Worm (Caenorhabditis elegans) whole organism, young adult: ENCODE measurements around the gene T28H11.7.

Source experiments
- F37B4.10 ChIP-seq: fragments of 200-800 bp; sonication (Bioruptor generic); IDR thresholded peaks from 2 replicates; pipeline ENCODE4 v1.3.6; 2022; ENCODE audit warnings: missing genetic modification characterization, missing compliant biosample characterization
- F39B2.1 ChIP-seq: fragments of 200-800 bp; sonication (Bioruptor generic); IDR thresholded peaks from 2 replicates; pipeline ENCODE4 v1.3.6; 2022; ENCODE audit warnings: missing genetic modification reagents, missing genetic modification characterization, missing compliant biosample characterization
- F49E8.2 ChIP-seq: sonication (generic microtip); optimal IDR thresholded peaks from 3 replicates; lab custom pipeline; 2017; ENCODE audit warnings: missing genetic modification characterization, mild to moderate bottlenecking, missing compliant biosample characterization, antibody characterized with exemption, moderate library complexity; ENCODE audit not compliant: insufficient read depth
- F52B5.7 ChIP-seq: sonication (generic microtip); optimal IDR thresholded peaks from 2 replicates; lab custom pipeline; 2016; ENCODE audit warnings: mild to moderate bottlenecking, missing genetic modification characterization, missing compliant biosample characterization
- K11D2.4 ChIP-seq: fragments of 200-800 bp; sonication (Bioruptor generic); IDR thresholded peaks from 2 replicates; pipeline ENCODE4 v1.3.6; 2022; ENCODE audit warnings: missing genetic modification reagents, missing genetic modification characterization, missing compliant biosample characterization
- K12H6.12 ChIP-seq: fragments of 200-800 bp; sonication (Bioruptor generic); optimal IDR thresholded peaks from 2 replicates; lab custom pipeline; 2018; ENCODE audit warnings: mild to moderate bottlenecking, missing genetic modification characterization, missing compliant biosample characterization
- T07F8.4 ChIP-seq: sonication (generic microtip); optimal IDR thresholded peaks from 2 replicates; lab custom pipeline; 2016; ENCODE audit warnings: mild to moderate bottlenecking, missing genetic modification characterization, moderate library complexity, missing compliant biosample characterization
- Y53F4B.3 ChIP-seq: fragments of 200-800 bp; sonication (Bioruptor generic); IDR thresholded peaks from 2 replicates; pipeline ENCODE4 v1.3.6; 2022; ENCODE audit warnings: missing genetic modification reagents, missing genetic modification characterization, missing compliant biosample characterization
- aptf-3 ChIP-seq: fragments of 200-800 bp; sonication (Bioruptor generic); IDR thresholded peaks from 2 replicates; pipeline ENCODE4 v1.3.6; 2022; ENCODE audit warnings: missing genetic modification characterization, missing compliant biosample characterization
- atf-7 ChIP-seq: sonication (generic microtip); optimal IDR thresholded peaks from 2 replicates; lab custom pipeline; 2017; ENCODE audit warnings: mild to moderate bottlenecking, missing genetic modification characterization, missing compliant biosample characterization
- athp-1 ChIP-seq: sonication (generic microtip); optimal IDR thresholded peaks from 2 replicates; lab custom pipeline; 2017; ENCODE audit warnings: mild to moderate bottlenecking, missing genetic modification characterization, missing compliant biosample characterization
- attf-5 ChIP-seq: fragments of 200-800 bp; sonication (Bioruptor generic); optimal IDR thresholded peaks from 2 replicates; lab custom pipeline; 2018; ENCODE audit warnings: mild to moderate bottlenecking, missing genetic modification characterization, missing compliant biosample characterization
- bed-1 ChIP-seq: fragments of 200-800 bp; sonication (Bioruptor generic); IDR thresholded peaks from 2 replicates; pipeline ENCODE4 v1.3.6; 2022; ENCODE audit warnings: missing genetic modification reagents, missing genetic modification characterization, missing compliant biosample characterization
- bed-2 ChIP-seq: fragments of 200-800 bp; sonication (Bioruptor generic); IDR thresholded peaks from 2 replicates; pipeline ENCODE4 v1.3.6; 2022; ENCODE audit warnings: missing genetic modification reagents, missing genetic modification characterization, missing compliant biosample characterization
- ceh-58 ChIP-seq: fragments of 200-800 bp; sonication (Bioruptor generic); IDR thresholded peaks from 2 replicates; pipeline ENCODE4 v1.3.6; 2022; ENCODE audit warnings: missing genetic modification characterization, missing compliant biosample characterization
- ceh-79 ChIP-seq: sonication (generic microtip); optimal IDR thresholded peaks from 2 replicates; lab custom pipeline; 2017; ENCODE audit warnings: mild to moderate bottlenecking, missing genetic modification characterization, missing compliant biosample characterization
- die-1 ChIP-seq: sonication (generic microtip); optimal IDR thresholded peaks from 2 replicates; lab custom pipeline; 2016; ENCODE audit warnings: missing genotype, mild to moderate bottlenecking, missing genetic modification characterization, missing compliant biosample characterization
- egrh-3 ChIP-seq: fragments of 200-800 bp; sonication (Bioruptor generic); IDR thresholded peaks from 2 replicates; pipeline ENCODE4 v1.3.6; 2022; ENCODE audit warnings: missing genetic modification reagents, missing genetic modification characterization, missing compliant biosample characterization
- him-1 ChIP-seq: sonication (generic microtip); optimal IDR thresholded peaks from 2 replicates; lab custom pipeline; 2016; ENCODE audit warnings: missing genotype, missing genetic modification reagents, missing genetic modification characterization, missing compliant biosample characterization
- hmg-20 ChIP-seq: fragments of 200-800 bp; sonication (Bioruptor generic); IDR thresholded peaks from 2 replicates; pipeline ENCODE4 v1.3.6; 2022; ENCODE audit warnings: missing genetic modification reagents, missing genetic modification characterization, missing compliant biosample characterization
- hrde-1 ChIP-seq: sonication (generic microtip); optimal IDR thresholded peaks from 2 replicates; lab custom pipeline; 2016; ENCODE audit warnings: missing genetic modification characterization, mild to moderate bottlenecking, missing compliant biosample characterization, moderate library complexity, missing genotype, missing genetic modification reagents, borderline replicate concordance
- hsf-1 ChIP-seq: fragments of 200-800 bp; sonication (Bioruptor generic); IDR thresholded peaks from 2 replicates; pipeline ENCODE4 v1.3.6; 2022; ENCODE audit warnings: missing genetic modification reagents, missing genetic modification characterization, missing compliant biosample characterization
- lag-1 ChIP-seq: fragments of 200-800 bp; sonication (Bioruptor generic); IDR thresholded peaks from 2 replicates; pipeline ENCODE4 v1.3.6; 2022; ENCODE audit warnings: missing genetic modification reagents, missing genetic modification characterization, missing compliant biosample characterization
- madf-10 ChIP-seq: sonication (generic microtip); optimal IDR thresholded peaks from 2 replicates; lab custom pipeline; 2016; ENCODE audit warnings: mild to moderate bottlenecking, missing genetic modification characterization, missing compliant biosample characterization
- nhr-80 ChIP-seq: sonication (generic microtip); optimal IDR thresholded peaks from 2 replicates; lab custom pipeline; 2016; ENCODE audit warnings: missing genetic modification characterization, missing compliant biosample characterization
- nhr-90 ChIP-seq: sonication (generic microtip); optimal IDR thresholded peaks from 2 replicates; lab custom pipeline; 2016; ENCODE audit warnings: missing genotype, mild to moderate bottlenecking, missing genetic modification characterization, missing compliant biosample characterization
- sdz-38 ChIP-seq: sonication (generic microtip); optimal IDR thresholded peaks from 2 replicates; lab custom pipeline; 2016; ENCODE audit warnings: missing genotype, missing genetic modification characterization, missing compliant biosample characterization
- sea-2 ChIP-seq: fragments of 200-800 bp; sonication (Bioruptor generic); IDR thresholded peaks from 2 replicates; pipeline ENCODE4 v1.3.6; 2022; ENCODE audit warnings: missing genetic modification characterization, missing compliant biosample characterization
- tbx-9 ChIP-seq: sonication (generic microtip); optimal IDR thresholded peaks from 2 replicates; lab custom pipeline; 2016; ENCODE audit warnings: borderline replicate concordance, missing genetic modification characterization, inconsistent platforms, missing compliant biosample characterization
- ztf-25 ChIP-seq: fragments of 200-800 bp; sonication (Bioruptor generic); IDR thresholded peaks from 2 replicates; pipeline ENCODE4 v1.3.6; 2022; ENCODE audit warnings: missing genetic modification reagents, missing genetic modification characterization, missing compliant biosample characterization
- ztf-26 ChIP-seq: sonication (generic microtip); optimal IDR thresholded peaks from 2 replicates; lab custom pipeline; 2017; ENCODE audit warnings: missing genetic modification characterization, missing compliant biosample characterization
- ztf-28 ChIP-seq: fragments of 200-800 bp; sonication (Bioruptor generic); IDR thresholded peaks from 2 replicates; pipeline ENCODE4 v1.3.6; 2022; ENCODE audit warnings: missing genetic modification reagents, missing genetic modification characterization, missing compliant biosample characterization

Gene T28H11.7

DNA sequence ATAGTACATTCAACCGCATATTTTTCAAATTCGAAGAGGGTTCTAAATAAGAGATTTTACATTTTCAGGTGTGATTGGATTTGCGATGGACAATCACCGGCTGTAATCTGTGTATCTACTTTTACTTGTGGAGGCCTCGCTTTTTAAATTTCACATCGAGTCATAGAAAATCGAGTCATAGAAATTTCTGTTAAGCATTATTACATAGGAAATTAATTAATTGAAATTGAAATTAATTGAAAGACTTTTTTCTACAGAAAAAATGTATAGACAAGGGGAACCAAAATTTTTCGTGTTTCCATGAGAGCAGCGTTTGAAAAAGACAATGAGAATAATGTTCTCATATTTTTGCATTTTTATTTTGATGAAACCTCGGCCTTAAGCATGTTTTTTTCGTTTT, 33.2 kb downstream of the T28H11.7 start, which contains the start of gene clec-176:
Gene clec-176 (plus strand): TSS at position 301 of the 400 bp plus-strand sequence.
- TF ChIP-seq K12H6.12 (tag; lab: Kevin White, UChicago) = no peak

DNA sequence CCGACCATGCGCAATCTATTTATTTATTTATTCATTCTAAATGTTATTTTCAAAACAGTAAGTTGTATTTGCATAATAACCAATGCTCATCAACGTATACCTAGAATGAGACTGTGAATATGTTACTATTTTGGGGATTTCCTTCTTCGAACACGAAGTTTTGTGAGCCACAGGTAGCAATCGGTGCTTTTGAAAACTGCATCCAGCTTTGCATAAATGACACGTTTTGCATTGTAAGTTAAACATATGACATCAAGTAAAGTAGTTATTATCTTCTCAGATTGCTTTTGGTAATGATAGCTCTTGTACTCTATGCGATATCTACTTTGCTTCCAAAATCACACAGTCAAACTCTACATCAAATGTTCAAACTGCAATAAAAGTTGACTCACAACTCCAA, 34.5 kb downstream of the T28H11.7 start, which contains the start of gene E03H12.4:
Gene E03H12.4 (plus strand): TSS at position 120 of the 400 bp plus-strand sequence.
- no peak for TF ChIP-seq K11D2.4 (GFP tag; lab: Robert Waterston, UW)
- no peak for TF ChIP-seq madf-10
- TF ChIP-seq Y53F4B.3 (GFP tag; lab: Robert Waterston, UW) = no peak
- TF ChIP-seq F39B2.1 (GFP tag; lab: Robert Waterston, UW) = no peak
- TF ChIP-seq ceh-79 (tag; lab: Kevin White, UChicago) = no peak
- no peak for TF ChIP-seq lag-1
- TF ChIP-seq aptf-3 (GFP tag; lab: Robert Waterston, UW) = no peak
- TF ChIP-seq him-1 (tag; lab: Kevin White, UChicago) = no peak
- TF ChIP-seq die-1 = no peak
- no peak for TF ChIP-seq sea-2 (GFP tag; lab: Robert Waterston, UW)
- no peak for TF ChIP-seq T07F8.4 (tag; lab: Kevin White, UChicago)
- no peak for TF ChIP-seq nhr-90
- no peak for TF ChIP-seq ztf-28 (GFP tag; lab: Robert Waterston, UW)
- no peak for TF ChIP-seq sdz-38 (tag; lab: Kevin White, UChicago)
- no peak for TF ChIP-seq egrh-3 (GFP tag; lab: Robert Waterston, UW)
- no peak for TF ChIP-seq hrde-1 (tag; lab: Kevin White, UChicago)
- no peak for TF ChIP-seq hmg-20 (GFP tag; lab: Robert Waterston, UW)
- no peak for TF ChIP-seq ztf-26

DNA sequence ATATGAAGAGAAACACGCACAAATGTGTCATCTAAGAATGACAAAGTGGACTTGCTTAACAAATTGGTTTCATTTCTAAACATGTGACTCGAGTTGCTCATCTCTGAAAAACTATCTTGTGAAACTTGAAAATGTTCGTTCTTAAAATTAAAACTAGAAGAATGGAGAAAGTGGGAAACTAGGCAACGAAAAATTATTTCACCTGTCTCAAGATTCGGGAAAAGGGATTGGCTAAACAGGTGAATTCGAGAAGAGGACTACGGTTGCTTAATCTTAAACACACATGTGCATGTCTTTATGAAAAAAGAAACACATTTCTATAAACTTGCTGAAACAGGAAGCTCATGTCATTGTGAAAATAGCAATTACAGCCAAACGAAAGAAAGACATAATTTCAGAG, 35.9 kb downstream of the T28H11.7 start, which contains the start of gene srz-24:
Gene srz-24 (minus strand): TSS at position 101 of the 400 bp plus-strand sequence.
- TF ChIP-seq ztf-25 (GFP tag; lab: Robert Waterston, UW) (no peak), F37B4.10 (GFP tag; lab: Robert Waterston, UW) (no peak), athp-1 (tag; lab: Kevin White, UChicago) (no peak), bed-1 (GFP tag; lab: Robert Waterston, UW) (no peak), nhr-80 (tag; lab: Kevin White, UChicago) (no peak), Y53F4B.3 (GFP tag; lab: Robert Waterston, UW) (no peak), attf-5 (no peak), hsf-1 (GFP tag; lab: Robert Waterston, UW) (no peak), bed-2 (GFP tag; lab: Robert Waterston, UW) (no peak), F49E8.2 (tag; lab: Kevin White, UChicago) (no peak), F52B5.7 (tag; lab: Kevin White, UChicago) (no peak), atf-7 (tag; lab: Kevin White, UChicago) (no peak)

DNA sequence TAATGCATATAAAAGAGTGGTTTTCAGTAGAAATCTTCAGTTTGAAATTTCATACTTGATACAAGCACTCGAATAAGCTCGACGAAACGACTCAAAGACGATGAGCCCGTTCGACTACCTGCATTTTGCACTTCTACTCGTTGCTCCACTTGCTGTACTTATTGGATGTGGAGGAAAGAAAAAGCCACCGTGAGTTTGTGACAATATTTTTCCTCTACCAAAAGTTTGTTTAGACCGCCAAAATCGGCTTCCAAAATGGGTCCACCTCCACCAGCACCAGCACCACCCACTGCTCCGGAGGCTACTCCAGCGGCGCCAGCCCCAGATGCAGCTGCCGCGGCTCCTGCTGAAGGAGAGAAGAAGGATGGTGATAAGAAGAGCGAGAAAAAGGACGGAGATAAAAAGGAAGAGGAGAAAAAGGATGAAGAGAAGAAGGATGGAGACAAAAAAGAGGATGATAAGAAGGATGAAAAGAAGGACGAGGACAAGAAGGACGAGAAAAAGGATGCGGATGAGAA, 39.7 kb downstream of the T28H11.7 start, which contains the start of gene E03H12.5:
Gene E03H12.5 (plus strand): TSS at position 51 of the 518 bp plus-strand sequence.
- peak; percentile 85; the same call in 1 of the 2 replicates for TF ChIP-seq egrh-3 (GFP tag; lab: Robert Waterston, UW)
- no peak for TF ChIP-seq K11D2.4 (GFP tag; lab: Robert Waterston, UW)
- TF ChIP-seq sea-2 (GFP tag; lab: Robert Waterston, UW) = no peak

DNA sequence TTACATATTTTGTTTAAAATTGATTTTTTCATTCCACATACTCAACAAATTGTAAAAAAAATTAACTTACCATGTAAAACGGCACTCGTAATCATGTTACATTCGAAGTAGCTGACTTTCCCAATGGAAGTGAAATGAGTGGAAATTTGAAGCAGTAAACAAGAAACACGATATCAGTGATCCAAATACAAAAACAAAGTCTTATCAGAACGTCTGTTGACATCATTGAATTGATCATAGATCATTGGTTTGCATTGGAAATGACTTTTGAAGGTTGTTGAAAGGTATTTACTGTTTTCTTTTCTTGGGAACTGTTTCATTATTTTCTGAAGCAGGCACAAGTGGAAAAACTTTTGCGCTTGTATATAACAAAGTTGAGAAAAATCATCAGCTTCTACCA, 41.0 kb downstream of the T28H11.7 start, which contains the start of gene Y9C9A.16:
Gene Y9C9A.16 (minus strand): TSS at position 131 of the 400 bp plus-strand sequence.
- no peak for TF ChIP-seq ceh-58 (GFP tag; lab: Robert Waterston, UW)
- TF ChIP-seq ceh-79 (tag; lab: Kevin White, UChicago) = no peak
- no peak for TF ChIP-seq tbx-9 (tag; lab: Kevin White, UChicago)
